Fruit fly (Drosophila melanogaster) Kc167 (cell line): ENCODE measurements around the gene TBC1D5.

Source experiments
- Myc ChIP-seq: fragments of >200 bp; optimal IDR thresholded peaks from 2 replicates; lab custom pipeline; 2017; ENCODE audit warnings: missing external identifiers
- Sin3A ChIP-seq: fragments of >200 bp; optimal IDR thresholded peaks from 2 replicates; lab custom pipeline; 2018; ENCODE audit warnings: missing external identifiers
- h ChIP-seq: fragments of >200 bp; optimal IDR thresholded peaks from 3 replicates; lab custom pipeline; 2018; ENCODE audit warnings: missing external identifiers
- insv ChIP-seq: fragments of >200 bp; optimal IDR thresholded peaks from 3 replicates; lab custom pipeline; 2018; ENCODE audit warnings: missing external identifiers
- psq ChIP-seq: fragments of >200 bp; optimal IDR thresholded peaks from 2 replicates; lab custom pipeline; 2017; ENCODE audit warnings: missing external identifiers
- ttk ChIP-seq: sonication (Bioruptor generic); optimal IDR thresholded peaks from 2 replicates; lab custom pipeline; 2017; ENCODE audit warnings: missing external identifiers

Gene TBC1D5

dm6 chr3R:13264061-13264661 is 7.7 kb downstream of the TBC1D5 start, which contains the start of gene Ravus:
Ravus (minus strand) TSS chr3R:13264061.
- no peak for TF ChIP-seq Myc (lab: Kevin White, UChicago)
- TF ChIP-seq Sin3A (lab: Kevin White, UChicago), result no peak
- no peak for TF ChIP-seq insv (lab: Kevin White, UChicago)
- no peak for TF ChIP-seq ttk (lab: Kevin White, UChicago)
- TF ChIP-seq psq, result no peak
- TF ChIP-seq h (lab: Kevin White, UChicago), result no peak

dm6 chr3R:13261706-13262105 is 10.1 kb downstream of the TBC1D5 start:
- no peak for TF ChIP-seq insv (lab: Kevin White, UChicago)
- no peak for TF ChIP-seq h (lab: Kevin White, UChicago)
- TF ChIP-seq Sin3A (lab: Kevin White, UChicago), result no peak
- no peak for TF ChIP-seq Myc (lab: Kevin White, UChicago)
- TF ChIP-seq psq, result no peak
- TF ChIP-seq ttk (lab: Kevin White, UChicago), result no peak

- TF ChIP-seq ttk (lab: Kevin White, UChicago) (no peak), psq (no peak), Myc (lab: Kevin White, UChicago) (no peak), h (lab: Kevin White, UChicago) (no peak), Sin3A (lab: Kevin White, UChicago) (no peak), insv (lab: Kevin White, UChicago) (no peak)
These were observed 11.6 kb downstream of the TBC1D5 start, which contains the start of gene CG11686 for dm6 chr3R:13260114-13260673. CG11686 (plus strand) TSS chr3R:13260356.

dm6 chr3R:13258696-13259567 is 12.9 kb downstream of the TBC1D5 start, which contains the start of gene Ace:
Ace (minus strand) TSS chr3R:13259517.
- TF ChIP-seq ttk (lab: Kevin White, UChicago), result no peak
- TF ChIP-seq psq, result no peak
- TF ChIP-seq insv (lab: Kevin White, UChicago), result no peak
- no peak for TF ChIP-seq Myc (lab: Kevin White, UChicago)
- TF ChIP-seq h (lab: Kevin White, UChicago), result no peak
- no peak for TF ChIP-seq Sin3A (lab: Kevin White, UChicago)

- no peak for TF ChIP-seq h (lab: Kevin White, UChicago)
- no peak for TF ChIP-seq Myc (lab: Kevin White, UChicago)
- TF ChIP-seq insv (lab: Kevin White, UChicago), result no peak
These were observed 14.7 kb downstream of the TBC1D5 start for dm6 chr3R:13257110-13257509.

dm6 chr3R:13241726-13242125 is 30.1 kb downstream of the TBC1D5 start:
- TF ChIP-seq insv (lab: Kevin White, UChicago), result no peak
- TF ChIP-seq ttk (lab: Kevin White, UChicago), result no peak
- no peak for TF ChIP-seq psq

- no peak for TF ChIP-seq Sin3A (lab: Kevin White, UChicago)
- no peak for TF ChIP-seq psq
- TF ChIP-seq h (lab: Kevin White, UChicago), result no peak
These were observed 40.6 kb downstream of the TBC1D5 start for dm6 chr3R:13231184-13231583.

- no peak for TF ChIP-seq h (lab: Kevin White, UChicago)
- TF ChIP-seq Sin3A (lab: Kevin White, UChicago), result no peak
- TF ChIP-seq insv (lab: Kevin White, UChicago), result no peak
- no peak for TF ChIP-seq psq
- TF ChIP-seq Myc (lab: Kevin White, UChicago), result no peak
- no peak for TF ChIP-seq ttk (lab: Kevin White, UChicago)
These were observed 50.0 kb downstream of the TBC1D5 start for dm6 chr3R:13221820-13222219.

dm6 chr3R:13220478-13220877 is 51.3 kb downstream of the TBC1D5 start, which contains the start of gene CG8476:
CG8476 (minus strand) TSS chr3R:13220578.
- TF ChIP-seq psq (no peak), insv (lab: Kevin White, UChicago) (no peak), ttk (lab: Kevin White, UChicago) (no peak), Sin3A (lab: Kevin White, UChicago) (no peak)
